Worm (Caenorhabditis elegans): Measurements from ENCODE around the gene C16C10.4.

DNA sequence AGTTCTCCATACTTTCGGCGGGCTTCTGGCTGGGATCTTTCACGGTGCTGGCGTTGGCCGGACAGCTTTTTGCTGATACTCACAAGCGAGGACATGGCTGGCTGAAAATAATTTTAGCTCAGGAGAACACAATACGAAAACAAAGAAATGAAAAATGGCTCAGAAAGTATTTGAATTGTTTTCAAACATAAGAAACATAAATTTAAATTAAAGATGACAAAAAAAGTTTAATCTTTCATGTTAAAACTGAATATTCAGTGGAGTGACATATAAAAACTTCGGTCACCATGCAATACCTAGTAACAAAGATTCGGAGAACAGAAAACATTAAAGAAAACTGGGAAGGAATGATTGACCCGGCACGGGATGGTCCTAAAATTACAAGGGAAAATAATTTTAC, 7.4 kb downstream of the C16C10.4 start, which contains the start of gene C16C10.2:
- TF ChIP-seq nhr-25 (tag; optimal IDR thresholded peaks at IDR 0.05) (no peak), ama-1 (optimal IDR thresholded peaks at IDR 0.05) (no peak), unc-62 (GFP tag; optimal IDR thresholded peaks at IDR 0.05) (no peak), ZK546.5 (tag; optimal IDR thresholded peaks at IDR 0.05) (no peak), aly-2 (tag; optimal IDR thresholded peaks at IDR 0.05) (no peak), ztf-11 (tag; optimal IDR thresholded peaks at IDR 0.05) (no peak), skn-1 (tag; optimal IDR thresholded peaks at IDR 0.05) (no peak), sem-4 (tag; optimal IDR thresholded peaks at IDR 0.05) (no peak), lin-13 (GFP tag; optimal IDR thresholded peaks at IDR 0.05) (no peak), nhr-237 (tag; optimal IDR thresholded peaks at IDR 0.05) (no peak), mbf-1 (tag; optimal IDR thresholded peaks at IDR 0.05) (no peak)
